Worm (Caenorhabditis elegans) whole organism, L1 larva: ENCODE data around the gene ech-6.
A peak's percentile ranks its signal among the peaks of the same experiment; 100 is the strongest.

ENCODE experiments used
- aha-1 ChIP-seq: fragments of 150-350 bp; optimal IDR thresholded peaks from 2 replicates; lab custom pipeline; 2014; ENCODE audit warnings: missing biosample characterization, missing genetic modification characterization
- alr-1 ChIP-seq: fragments of 200-800 bp; sonication (Bioruptor generic); optimal IDR thresholded peaks from 2 replicates; lab custom pipeline; 2018; ENCODE audit warnings: borderline replicate concordance, mild to moderate bottlenecking, missing genetic modification characterization, missing compliant biosample characterization
- aly-2 ChIP-seq: fragments of 150-350 bp; optimal IDR thresholded peaks from 2 replicates; lab custom pipeline; 2014; ENCODE audit warnings: missing biosample characterization, missing genetic modification characterization
- ama-1 ChIP-seq: fragments of 150-350 bp; optimal IDR thresholded peaks from 2 replicates; lab custom pipeline; 2014
- ceh-63 ChIP-seq: fragments of 200-800 bp; sonication (Bioruptor generic); optimal IDR thresholded peaks from 2 replicates; lab custom pipeline; 2018; ENCODE audit warnings: mild to moderate bottlenecking, missing genetic modification characterization, missing compliant biosample characterization
- ceh-82 ChIP-seq, 3 experiments: fragments of 150-350 bp in 1 of 3; sonication (generic microtip) in 2 of 3; optimal IDR thresholded peaks; 2 replicates each; lab custom pipeline; 2014 to 2017; ENCODE audit warnings: missing biosample characterization in 3 of 3, missing genetic modification characterization in 3 of 3
- ceh-88 ChIP-seq: fragments of 200-800 bp; sonication (Bioruptor generic); IDR thresholded peaks from 2 replicates; pipeline ENCODE4 v1.3.6; 2022; ENCODE audit warnings: missing genetic modification characterization, missing compliant biosample characterization
- ces-1 ChIP-seq: fragments of 150-350 bp; optimal IDR thresholded peaks from 2 replicates; lab custom pipeline; 2014; ENCODE audit warnings: missing biosample characterization, missing genetic modification reagents, missing genetic modification characterization
- dpl-1 ChIP-seq, 3 experiments: fragments of 150-350 bp in 2 of 3; sonication (generic microtip) in 1 of 3; optimal IDR thresholded peaks; 2 replicates each; lab custom pipeline; 2014 to 2017; ENCODE audit warnings: missing biosample characterization in 3 of 3, missing genetic modification characterization in 3 of 3, missing genetic modification reagents in 3 of 3
- efl-1 ChIP-seq, 4 experiments: fragments of 150-350 bp; optimal IDR thresholded peaks in 3 of 4; peaks in 1 of 4; 1 replicate in 1 of 4; 2 replicates in 3 of 4; lab custom pipeline; 2014; ENCODE audit warnings: missing biosample characterization in 2 of 4, missing genetic modification characterization in 2 of 4, missing genetic modification reagents in 2 of 4
- egl-13 ChIP-seq: sonication (generic microtip); optimal IDR thresholded peaks from 2 replicates; lab custom pipeline; 2016; ENCODE audit warnings: missing genotype, missing genetic modification reagents, missing genetic modification characterization, missing compliant biosample characterization
- egl-27 ChIP-seq, 2 experiments: fragments of 150-350 bp in 1 of 2; sonication (generic microtip); optimal IDR thresholded peaks; 3 replicates each; lab custom pipeline; 2017 to 2018; ENCODE audit warnings: missing biosample characterization in 2 of 2, missing genetic modification characterization in 2 of 2, missing genetic modification reagents in 2 of 2
- ets-5 ChIP-seq: fragments of 200-800 bp; sonication (Bioruptor generic); IDR thresholded peaks from 2 replicates; pipeline ENCODE4 v1.3.6; 2022; ENCODE audit warnings: missing genetic modification characterization, missing compliant biosample characterization
- fkh-10 ChIP-seq: sonication (generic microtip); optimal IDR thresholded peaks from 2 replicates; lab custom pipeline; 2017; ENCODE audit warnings: missing biosample characterization, missing genetic modification reagents, missing genetic modification characterization
- fkh-8 ChIP-seq: sonication (generic microtip); optimal IDR thresholded peaks from 2 replicates; lab custom pipeline; 2016; ENCODE audit warnings: mild to moderate bottlenecking, missing genetic modification characterization, missing compliant biosample characterization
- fos-1 ChIP-seq: fragments of 150-350 bp; optimal IDR thresholded peaks from 2 replicates; lab custom pipeline; 2014; ENCODE audit warnings: missing biosample characterization, missing genetic modification characterization
- grh-1 ChIP-seq: fragments of 200-800 bp; sonication (Bioruptor generic); IDR thresholded peaks from 2 replicates; pipeline ENCODE4 v1.3.6; 2022; ENCODE audit warnings: missing genetic modification reagents, missing genetic modification characterization, missing compliant biosample characterization
- hlh-17 ChIP-seq: fragments of 200-800 bp; sonication (Bioruptor generic); optimal IDR thresholded peaks from 2 replicates; lab custom pipeline; 2018; ENCODE audit warnings: missing genetic modification characterization, mild to moderate bottlenecking, missing compliant biosample characterization, moderate library complexity, borderline replicate concordance
- hlh-4 ChIP-seq: sonication (generic microtip); optimal IDR thresholded peaks from 2 replicates; lab custom pipeline; 2016; ENCODE audit warnings: mild to moderate bottlenecking, missing genetic modification characterization, missing compliant biosample characterization
- isw-1 ChIP-seq: fragments of 200-800 bp; sonication (Bioruptor generic); IDR thresholded peaks from 2 replicates; pipeline ENCODE4 v1.3.6; 2022; ENCODE audit warnings: missing genetic modification characterization, missing compliant biosample characterization
- lin-13 ChIP-seq: fragments of 150-350 bp; optimal IDR thresholded peaks from 2 replicates; lab custom pipeline; 2014; ENCODE audit warnings: missing biosample characterization, missing genetic modification reagents, missing genetic modification characterization
- lin-14 ChIP-seq: fragments of 200-800 bp; sonication (Bioruptor generic); optimal IDR thresholded peaks from 2 replicates; lab custom pipeline; 2018; ENCODE audit warnings: mild to moderate bottlenecking, missing genetic modification characterization, moderate library complexity, missing compliant biosample characterization
- lin-15B ChIP-seq: fragments of 150-350 bp; sonication (generic microtip); optimal IDR thresholded peaks from 3 replicates; lab custom pipeline; 2014; ENCODE audit warnings: missing biosample characterization, missing genetic modification characterization
- lin-35 ChIP-seq, 2 experiments: fragments of 150-350 bp; optimal IDR thresholded peaks; 2 replicates each; lab custom pipeline; 2014; ENCODE audit warnings: missing biosample characterization in 2 of 2, missing genetic modification characterization in 2 of 2, missing genetic modification reagents in 2 of 2
- lsy-2 ChIP-seq, 2 experiments: fragments of 150-350 bp; optimal IDR thresholded peaks; 2 replicates each; lab custom pipeline; 2014; ENCODE audit warnings: missing biosample characterization in 2 of 2, missing genetic modification characterization in 2 of 2
- mab-9 ChIP-seq: fragments of 200-800 bp; sonication (Bioruptor generic); IDR thresholded peaks from 2 replicates; pipeline ENCODE4 v1.3.6; 2022; ENCODE audit warnings: missing genetic modification reagents, missing genetic modification characterization, missing compliant biosample characterization
- mef-2 ChIP-seq: fragments of 150-350 bp; optimal IDR thresholded peaks from 2 replicates; lab custom pipeline; 2014; ENCODE audit warnings: missing biosample characterization, missing genetic modification characterization
- nhr-12 ChIP-seq: sonication (generic microtip); optimal IDR thresholded peaks from 2 replicates; lab custom pipeline; 2017; ENCODE audit warnings: missing biosample characterization, missing genetic modification characterization
- nhr-20 ChIP-seq: sonication (generic microtip); optimal IDR thresholded peaks from 2 replicates; lab custom pipeline; 2016; ENCODE audit warnings: mild to moderate bottlenecking, missing genetic modification characterization, missing compliant biosample characterization
- nhr-28 ChIP-seq: fragments of 150-350 bp; optimal IDR thresholded peaks from 2 replicates; lab custom pipeline; 2014; ENCODE audit warnings: missing biosample characterization, missing genetic modification characterization
- nhr-71 ChIP-seq: sonication (generic microtip); optimal IDR thresholded peaks from 2 replicates; lab custom pipeline; 2016; ENCODE audit warnings: mild to moderate bottlenecking, missing genetic modification characterization, moderate library complexity, missing compliant biosample characterization
- nhr-85 ChIP-seq: sonication (generic microtip); peaks from one replicate; lab custom pipeline; 2016; ENCODE audit warnings: missing genetic modification characterization, inconsistent platforms, missing compliant biosample characterization
- pag-3 ChIP-seq: sonication (generic microtip); optimal IDR thresholded peaks from 2 replicates; lab custom pipeline; 2017; ENCODE audit warnings: missing genetic modification characterization, mild to moderate bottlenecking, missing compliant biosample characterization, antibody characterized with exemption, borderline replicate concordance; ENCODE audit not compliant: insufficient read depth
- pax-3 ChIP-seq: fragments of 200-800 bp; sonication (Bioruptor generic); optimal IDR thresholded peaks from 2 replicates; lab custom pipeline; 2018; ENCODE audit warnings: mild to moderate bottlenecking, missing genetic modification characterization, moderate library complexity, missing compliant biosample characterization
- pqm-1 ChIP-seq: sonication (generic microtip); optimal IDR thresholded peaks from 3 replicates; lab custom pipeline; 2017; ENCODE audit warnings: missing biosample characterization, missing genetic modification characterization
- rnt-1 ChIP-seq: sonication (generic microtip); optimal IDR thresholded peaks from 2 replicates; lab custom pipeline; 2016; ENCODE audit warnings: mild to moderate bottlenecking, missing genetic modification characterization, moderate library complexity, missing compliant biosample characterization
- sptf-1 ChIP-seq: fragments of 150-350 bp; optimal IDR thresholded peaks from 2 replicates; lab custom pipeline; 2014; ENCODE audit warnings: missing biosample characterization, missing genetic modification characterization
- tbx-2 ChIP-seq: sonication (generic microtip); optimal IDR thresholded peaks from 2 replicates; lab custom pipeline; 2016; ENCODE audit warnings: missing genetic modification characterization, missing compliant biosample characterization
- unc-130 ChIP-seq: fragments of 150-350 bp; optimal IDR thresholded peaks from 2 replicates; lab custom pipeline; 2017; ENCODE audit warnings: missing biosample characterization, missing genetic modification characterization, inconsistent platforms
- unc-62 ChIP-seq: fragments of 150-350 bp; optimal IDR thresholded peaks from 2 replicates; lab custom pipeline; 2014; ENCODE audit warnings: missing biosample characterization, missing genetic modification reagents, missing genetic modification characterization
- unc-98 ChIP-seq: fragments of 200-800 bp; sonication (Bioruptor generic); IDR thresholded peaks from 2 replicates; pipeline ENCODE4 v1.3.6; 2022; ENCODE audit warnings: missing genetic modification characterization, missing compliant biosample characterization
- vab-15 ChIP-seq: sonication (generic microtip); optimal IDR thresholded peaks from 2 replicates; lab custom pipeline; 2017; ENCODE audit warnings: missing genotype, mild to moderate bottlenecking, missing genetic modification characterization, missing compliant biosample characterization
- xbp-1 ChIP-seq: sonication (generic microtip); optimal IDR thresholded peaks from 2 replicates; lab custom pipeline; 2016; ENCODE audit warnings: missing genetic modification characterization, missing compliant biosample characterization
- zip-4 ChIP-seq: fragments of 200-800 bp; sonication (Bioruptor generic); optimal IDR thresholded peaks from 2 replicates; lab custom pipeline; 2018; ENCODE audit warnings: mild to moderate bottlenecking, missing genetic modification characterization, moderate library complexity, missing compliant biosample characterization

ech-6 gene

ce11 chrIII:9783133-9783590, 30.5 kb upstream of the ech-6 start (continued):
- TF ChIP-seq pqm-1 (tag; lab: Kevin White, UChicago) (no peak), isw-1 (GFP tag; lab: Robert Waterston, UW) (no peak), lin-35 (GFP tag; optimal IDR thresholded peaks at IDR 0.05; lab: Kevin White, UChicago) (peak in 1 of 2 experiments; percentile 4), lin-15B (tag; lab: Kevin White, UChicago) (no peak), aly-2 (peak; percentile 51), ces-1 (no peak), sptf-1 (tag; lab: Kevin White, UChicago) (no peak), egl-27 (tag; optimal IDR thresholded peaks at IDR 0.05; lab: Kevin White, UChicago) (no peak), ama-1 (peak; percentile 33), lin-13 (no peak)

- TF ChIP-seq fos-1 (tag; lab: Kevin White, UChicago) (no peak), efl-1 (optimal IDR thresholded peaks at IDR 0.05; lab: Kevin White, UChicago) (no peak), efl-1 (GFP tag; optimal IDR thresholded peaks at IDR 0.05 in 1 of 2; lab: Kevin White, UChicago) (peak in 1 of 2 experiments; percentile 93)
- TF ChIP-seq, all 84 proteins: peak for 1
Measured at ce11 chrIII:9782483-9783081, 29.9 kb upstream of the ech-6 start, which contains the start of gene R10E11.6. R10E11.6 (plus strand) TSS chrIII:9783006.

- TF ChIP-seq pag-3 (tag; lab: Kevin White, UChicago), result no peak
- TF ChIP-seq lin-13, result no peak
- peak; percentile 80 for TF ChIP-seq nhr-85 (tag; lab: Kevin White, UChicago)
- TF ChIP-seq lin-14, result no peak
- peak; percentile 60 for TF ChIP-seq aly-2
- TF ChIP-seq fkh-8 (tag; lab: Kevin White, UChicago), result no peak
- no peak for TF ChIP-seq efl-1 (optimal IDR thresholded peaks at IDR 0.05; lab: Kevin White, UChicago)
- no peak for TF ChIP-seq efl-1 (GFP tag; optimal IDR thresholded peaks at IDR 0.05 in 1 of 2; lab: Kevin White, UChicago)
- TF ChIP-seq mef-2, result no peak
- peak; percentile 32 for TF ChIP-seq nhr-71 (tag; lab: Kevin White, UChicago)
- TF ChIP-seq ceh-88 (GFP tag; lab: Robert Waterston, UW), result no peak
- no peak for TF ChIP-seq fkh-10 (GFP tag; lab: Kevin White, UChicago)
- TF ChIP-seq aha-1, result no peak
- no peak for TF ChIP-seq vab-15 (tag; lab: Kevin White, UChicago)
- TF ChIP-seq unc-62 (GFP tag; lab: Kevin White, UChicago), result no peak
- no peak for TF ChIP-seq lsy-2 (tag; optimal IDR thresholded peaks at IDR 0.05; lab: Kevin White, UChicago)
- no peak for TF ChIP-seq ets-5 (GFP tag; lab: Robert Waterston, UW)
- TF ChIP-seq xbp-1, result no peak
- no peak for TF ChIP-seq unc-98 (GFP tag; lab: Robert Waterston, UW)
- no peak for TF ChIP-seq ceh-82 (tag; optimal IDR thresholded peaks at IDR 0.05; lab: Kevin White, UChicago)
- TF ChIP-seq grh-1 (GFP tag; lab: Robert Waterston, UW), result 0 out of 2 replicates have a peak, but pooled peaks have one; percentile 10
- no peak for TF ChIP-seq pax-3 (tag; lab: Kevin White, UChicago)
- no peak for TF ChIP-seq nhr-20 (tag; lab: Kevin White, UChicago)
- TF ChIP-seq egl-13 (tag; lab: Kevin White, UChicago), result no peak
- no peak for TF ChIP-seq mab-9
- TF ChIP-seq rnt-1, result no peak
- no peak for TF ChIP-seq unc-130
- no peak for TF ChIP-seq dpl-1 (GFP tag; optimal IDR thresholded peaks at IDR 0.05; lab: Kevin White, UChicago)
- peak; percentile 8 for TF ChIP-seq ceh-63 (GFP tag; lab: Kevin White, UChicago)
- TF ChIP-seq hlh-4 (tag; lab: Kevin White, UChicago), result no peak
- TF ChIP-seq nhr-12 (tag; lab: Kevin White, UChicago), result no peak
- no peak for TF ChIP-seq egl-27 (tag; optimal IDR thresholded peaks at IDR 0.05; lab: Kevin White, UChicago)
- no peak for TF ChIP-seq nhr-28 (tag; lab: Kevin White, UChicago)
- TF ChIP-seq sptf-1 (tag; lab: Kevin White, UChicago), result no peak
- TF ChIP-seq tbx-2 (tag; lab: Kevin White, UChicago), result no peak
- peak; percentile 93 for TF ChIP-seq alr-1
- TF ChIP-seq hlh-17 (GFP tag; lab: Kevin White, UChicago), result no peak
- TF ChIP-seq zip-4 (GFP tag; lab: Kevin White, UChicago), result no peak
- peak in 1 of 2 experiments; percentile 13 for TF ChIP-seq lin-35 (GFP tag; optimal IDR thresholded peaks at IDR 0.05; lab: Kevin White, UChicago)
- TF ChIP-seq, all 84 proteins: peak for 7
Measured at ce11 chrIII:9782011-9782436, 29.3 kb upstream of the ech-6 start, which contains the start of gene vha-2. vha-2 (plus strand) TSS chrIII:9782164.
